Worm (Caenorhabditis elegans) whole organism, L4 larva: ENCODE results near the gene sri-24.
A peak's percentile ranks its signal among the peaks of the same experiment; 100 is the strongest.

ENCODE experiments used
- R02D3.7 ChIP-seq: fragments of 150-350 bp; sonication (generic microtip); optimal IDR thresholded peaks from 3 replicates; lab custom pipeline; 2014; ENCODE audit warnings: missing biosample characterization, missing genetic modification characterization
- Y105C5A.15 ChIP-seq: fragments of 200-800 bp; sonication (Bioruptor generic); IDR thresholded peaks from 2 replicates; pipeline ENCODE4 v1.3.6; 2022; ENCODE audit warnings: missing genetic modification characterization, missing compliant biosample characterization
- Y5F2A.4 ChIP-seq: fragments of 200-800 bp; sonication (Bioruptor generic); optimal IDR thresholded peaks from 2 replicates; lab custom pipeline; 2018; ENCODE audit warnings: mild to moderate bottlenecking, missing genetic modification characterization, missing compliant biosample characterization
- aha-1 ChIP-seq: fragments of 150-350 bp; peaks from one replicate; lab custom pipeline; 2014; ENCODE audit warnings: missing biosample characterization, missing genetic modification characterization
- ceh-62 ChIP-seq: sonication (generic microtip); optimal IDR thresholded peaks from 2 replicates; lab custom pipeline; 2017; ENCODE audit warnings: missing biosample characterization, missing genetic modification characterization
- ces-1 ChIP-seq: fragments of 150-350 bp; sonication (generic microtip); optimal IDR thresholded peaks from 4 replicates; lab custom pipeline; 2014; ENCODE audit warnings: missing biosample characterization, missing genetic modification reagents, missing genetic modification characterization
- ctbp-1 ChIP-seq: fragments of 200-800 bp; sonication (Bioruptor generic); IDR thresholded peaks from 2 replicates; pipeline ENCODE4 v1.3.6; 2022; ENCODE audit warnings: missing genetic modification reagents, missing genetic modification characterization, missing compliant biosample characterization
- dmd-6 ChIP-seq: fragments of 200-800 bp; sonication (Bioruptor generic); IDR thresholded peaks from 2 replicates; pipeline ENCODE4 v1.3.6; 2022; ENCODE audit warnings: missing genetic modification reagents, missing genetic modification characterization, missing compliant biosample characterization
- duxl-1 ChIP-seq: sonication (generic microtip); optimal IDR thresholded peaks from 2 replicates; lab custom pipeline; 2016; ENCODE audit warnings: mild to moderate bottlenecking, missing genetic modification characterization, moderate library complexity, missing compliant biosample characterization; ENCODE audit not compliant: poor library complexity
- egl-43 ChIP-seq: fragments of 200-800 bp; sonication (Bioruptor generic); IDR thresholded peaks from 2 replicates; pipeline ENCODE4 v1.3.6; 2022; ENCODE audit warnings: missing genetic modification reagents, missing genetic modification characterization, missing compliant biosample characterization
- fos-1 ChIP-seq: fragments of 150-350 bp; optimal IDR thresholded peaks from 2 replicates; lab custom pipeline; 2014; ENCODE audit warnings: missing biosample characterization, missing genetic modification characterization
- gei-8 ChIP-seq: fragments of 200-800 bp; sonication (Bioruptor generic); optimal IDR thresholded peaks from 2 replicates; lab custom pipeline; 2018; ENCODE audit warnings: mild to moderate bottlenecking, missing genetic modification characterization, missing compliant biosample characterization
- hif-1 ChIP-seq, 2 experiments: sonication (generic microtip); optimal IDR thresholded peaks; 2 replicates each; lab custom pipeline; 2016 to 2017; ENCODE audit warnings: missing compliant biosample characterization in 2 of 2, missing genetic modification characterization in 2 of 2, missing genetic modification reagents in 2 of 2, missing genotype in 2 of 2, mild to moderate bottlenecking in 1 of 2
- jun-1 ChIP-seq: fragments of 150-350 bp; optimal IDR thresholded peaks from 2 replicates; lab custom pipeline; 2014; ENCODE audit warnings: missing biosample characterization, missing genetic modification reagents, missing genetic modification characterization
- lin-13 ChIP-seq: fragments of 150-350 bp; optimal IDR thresholded peaks from 2 replicates; lab custom pipeline; 2014; ENCODE audit warnings: missing biosample characterization, missing genetic modification reagents, missing genetic modification characterization
- lin-29 ChIP-seq: fragments of 200-800 bp; sonication (Bioruptor generic); IDR thresholded peaks from 2 replicates; pipeline ENCODE4 v1.3.6; 2022; ENCODE audit warnings: missing genetic modification reagents, missing genetic modification characterization, missing compliant biosample characterization
- lin-38 ChIP-seq: fragments of 200-800 bp; sonication (Bioruptor generic); IDR thresholded peaks from 2 replicates; pipeline ENCODE4 v1.3.6; 2022; ENCODE audit warnings: missing genetic modification reagents, missing genetic modification characterization, missing compliant biosample characterization
- madf-9 ChIP-seq: fragments of 200-800 bp; sonication (Bioruptor generic); conservative IDR thresholded peaks from 2 replicates; pipeline ENCODE4 v1.3.6; 2022; ENCODE audit warnings: missing genetic modification reagents, missing genetic modification characterization, missing compliant biosample characterization
- mdl-1 ChIP-seq, 2 experiments: fragments of 150-350 bp in 1 of 2; sonication (generic microtip) in 1 of 2; optimal IDR thresholded peaks; 2 replicates each; lab custom pipeline; 2014 to 2017; ENCODE audit warnings: missing biosample characterization in 2 of 2, missing genetic modification characterization in 2 of 2
- nhr-28 ChIP-seq: fragments of 150-350 bp; optimal IDR thresholded peaks from 2 replicates; lab custom pipeline; 2014; ENCODE audit warnings: missing biosample characterization, missing genetic modification characterization
- php-3 ChIP-seq: fragments of 200-800 bp; sonication (Bioruptor generic); IDR thresholded peaks from 2 replicates; pipeline ENCODE4 v1.3.6; 2022; ENCODE audit warnings: missing genetic modification reagents, missing genetic modification characterization, missing compliant biosample characterization
- pqm-1 ChIP-seq: sonication (generic microtip); optimal IDR thresholded peaks from 2 replicates; lab custom pipeline; 2017; ENCODE audit warnings: missing biosample characterization, missing genetic modification characterization
- snpc-4 ChIP-seq: fragments of 150-350 bp; optimal IDR thresholded peaks from 2 replicates; lab custom pipeline; 2014; ENCODE audit warnings: missing biosample characterization, missing genetic modification characterization
- tag-97 ChIP-seq: fragments of 200-800 bp; sonication (Bioruptor generic); IDR thresholded peaks from 2 replicates; pipeline ENCODE4 v1.3.6; 2022; ENCODE audit warnings: missing genetic modification characterization, missing compliant biosample characterization
- unc-130 ChIP-seq: sonication (generic microtip); optimal IDR thresholded peaks from 2 replicates; lab custom pipeline; 2016; ENCODE audit warnings: missing genetic modification reagents, missing genetic modification characterization, missing compliant biosample characterization
- unc-39 ChIP-seq: sonication (generic microtip); optimal IDR thresholded peaks from 2 replicates; lab custom pipeline; 2017; ENCODE audit warnings: missing biosample characterization, missing genetic modification characterization
- unc-62 ChIP-seq, 3 experiments: fragments of 150-350 bp in 1 of 3; sonication (generic microtip); optimal IDR thresholded peaks in 2 of 3; peaks in 1 of 3; 1 replicate in 1 of 3; 2 replicates in 2 of 3; lab custom pipeline; 2014 to 2017; ENCODE audit warnings: missing biosample characterization in 3 of 3, missing genetic modification characterization in 3 of 3, missing genetic modification reagents in 3 of 3, missing genotype in 1 of 3
- zag-1 ChIP-seq: fragments of 150-350 bp; optimal IDR thresholded peaks from 2 replicates; lab custom pipeline; 2014; ENCODE audit warnings: missing biosample characterization, missing genetic modification characterization
- ztf-11 ChIP-seq: fragments of 150-350 bp; optimal IDR thresholded peaks from 2 replicates; lab custom pipeline; 2014; ENCODE audit warnings: missing biosample characterization, missing genetic modification characterization
- ztf-7 ChIP-seq: fragments of 150-350 bp; optimal IDR thresholded peaks from 2 replicates; lab custom pipeline; 2014; ENCODE audit warnings: missing biosample characterization, missing genetic modification characterization

The sri-24 gene

ce11 chrV:15225650-15226049, 13.7 kb downstream of the sri-24 start, which contains the start of gene srw-14:
srw-14 (plus strand) TSS chrV:15225950.
- TF ChIP-seq duxl-1 (no peak), jun-1 (tag; lab: Kevin White, UChicago) (no peak), ces-1 (no peak), hif-1 (tag; optimal IDR thresholded peaks at IDR 0.05; lab: Kevin White, UChicago) (no peak), gei-8 (GFP tag; lab: Kevin White, UChicago) (no peak)

- TF ChIP-seq pqm-1 (tag; lab: Kevin White, UChicago) (peak; percentile 41), R02D3.7 (tag; lab: Kevin White, UChicago) (no peak)
Measured at ce11 chrV:15226206-15226605, 14.2 kb downstream of the sri-24 start.

ce11 chrV:15230243-15230642, 18.3 kb downstream of the sri-24 start, which contains the start of gene srw-15:
srw-15 (plus strand) TSS chrV:15230543.
- TF ChIP-seq unc-62 (GFP tag; optimal IDR thresholded peaks at IDR 0.05 in 1 of 2; lab: Kevin White, UChicago) (no peak), unc-62 (tag; optimal IDR thresholded peaks at IDR 0.05; lab: Kevin White, UChicago) (no peak), Y5F2A.4 (GFP tag; lab: Kevin White, UChicago) (no peak), aha-1 (no peak)

ce11 chrV:15232200-15232599, 20.2 kb downstream of the sri-24 start, which contains the start of gene srw-13:
srw-13 (plus strand) TSS chrV:15232500.
- TF ChIP-seq aha-1 (peak; percentile 29), ceh-62 (no peak)

- TF ChIP-seq ctbp-1 (GFP tag; lab: Robert Waterston, UW): no peak
- no peak for TF ChIP-seq jun-1 (tag; lab: Kevin White, UChicago)
- no peak for TF ChIP-seq madf-9 (GFP tag; lab: Robert Waterston, UW)
- no peak for TF ChIP-seq snpc-4
- no peak for TF ChIP-seq nhr-28 (tag; lab: Kevin White, UChicago)
- TF ChIP-seq zag-1: no peak
- no peak for TF ChIP-seq ztf-7 (tag; lab: Kevin White, UChicago)
- TF ChIP-seq unc-39 (tag; lab: Kevin White, UChicago): no peak
- TF ChIP-seq fos-1 (tag; lab: Kevin White, UChicago): no peak
- no peak for TF ChIP-seq egl-43 (GFP tag; lab: Robert Waterston, UW)
- TF ChIP-seq lin-13 (GFP tag; lab: Kevin White, UChicago): no peak
- no peak for TF ChIP-seq Y105C5A.15
- no peak for TF ChIP-seq php-3 (GFP tag; lab: Robert Waterston, UW)
- no peak for TF ChIP-seq mdl-1 (tag; optimal IDR thresholded peaks at IDR 0.05; lab: Kevin White, UChicago)
- no peak for TF ChIP-seq dmd-6
- TF ChIP-seq aha-1: no peak
Measured at ce11 chrV:15235661-15236060, 23.7 kb downstream of the sri-24 start, which contains the start of gene nhr-164. nhr-164 (minus strand) TSS chrV:15235761.

ce11 chrV:15238552-15238951, 26.6 kb downstream of the sri-24 start, which contains the start of gene srw-12:
srw-12 (minus strand) TSS chrV:15238652.
- TF ChIP-seq unc-62 (GFP tag; optimal IDR thresholded peaks at IDR 0.05 in 1 of 2; lab: Kevin White, UChicago): peak in 1 of 2 experiments; percentile 33
- TF ChIP-seq unc-62 (tag; optimal IDR thresholded peaks at IDR 0.05; lab: Kevin White, UChicago): no peak
- TF ChIP-seq ztf-11 (tag; lab: Kevin White, UChicago): no peak

ce11 chrV:15240215-15240614, 28.2 kb downstream of the sri-24 start, which contains the start of gene srw-11:
srw-11 (minus strand) TSS chrV:15240315.
- TF ChIP-seq lin-29 (GFP tag; lab: Robert Waterston, UW) (no peak), fos-1 (tag; lab: Kevin White, UChicago) (no peak), aha-1 (no peak), ctbp-1 (GFP tag; lab: Robert Waterston, UW) (no peak), unc-130 (GFP tag; lab: Kevin White, UChicago) (no peak), lin-38 (GFP tag; lab: Robert Waterston, UW) (no peak), tag-97 (GFP tag; lab: Robert Waterston, UW) (no peak)
